Worm (Caenorhabditis elegans): ENCODE data around the gene R09A1.3.

R09A1.3 gene

DNA sequence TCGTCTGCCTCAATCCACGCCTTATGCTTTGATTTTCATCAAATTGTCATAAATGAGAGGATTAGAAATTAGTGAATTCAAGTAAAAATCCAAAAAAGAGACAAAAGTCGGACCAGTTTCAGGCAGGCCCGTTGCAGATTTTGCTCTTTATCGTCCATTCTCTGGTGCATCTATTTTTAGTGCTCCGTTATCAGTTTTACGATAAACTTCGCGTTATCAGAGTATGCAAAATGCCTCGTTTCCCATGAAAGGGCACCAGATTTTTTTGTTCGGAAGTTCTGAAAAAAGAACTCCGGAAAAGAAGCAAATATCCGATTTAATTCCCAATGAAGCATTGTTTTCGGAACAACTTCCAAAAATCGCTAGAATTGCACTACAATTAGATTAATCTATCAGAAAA is 21.0 kb downstream of the R09A1.3 start:
- TF ChIP-seq nhr-11 (tag; optimal IDR thresholded peaks at IDR 0.05) (no peak), lsy-2 (tag; optimal IDR thresholded peaks at IDR 0.05) (no peak), ama-1 (optimal IDR thresholded peaks at IDR 0.05) (no peak), lin-13 (GFP tag; optimal IDR thresholded peaks at IDR 0.05) (no peak), fos-1 (tag; optimal IDR thresholded peaks at IDR 0.05) (peak; percentile 27), nhr-25 (tag; optimal IDR thresholded peaks at IDR 0.05) (no peak)

DNA sequence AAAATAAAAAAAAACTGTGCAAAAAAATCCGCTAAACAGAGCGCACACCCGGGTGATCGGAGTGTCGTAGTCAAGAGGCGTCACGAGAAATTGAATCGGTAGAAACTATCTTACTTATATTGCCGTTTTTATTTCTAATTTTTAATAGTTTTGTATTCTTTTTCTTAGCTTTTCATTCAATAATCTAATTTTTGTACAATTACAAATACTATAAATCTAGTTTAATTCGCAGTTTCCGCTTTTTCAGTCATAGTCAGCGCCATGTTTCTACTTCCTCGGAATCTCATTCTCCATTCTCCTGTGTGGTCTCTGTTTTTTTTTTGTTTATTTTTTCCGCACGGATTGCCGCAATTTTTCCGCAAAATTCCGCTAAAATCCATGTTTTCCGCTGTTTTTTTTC is 23.0 kb downstream of the R09A1.3 start:
- TF ChIP-seq gmeb-1 (tag; optimal IDR thresholded peaks at IDR 0.05), result peak; percentile 52
- no peak for TF ChIP-seq elt-1 (tag; optimal IDR thresholded peaks at IDR 0.05)
- TF ChIP-seq lsy-2 (tag; optimal IDR thresholded peaks at IDR 0.05), result peak; percentile 37 to 77
- peak; percentile 53 for TF ChIP-seq crh-2 (tag; optimal IDR thresholded peaks at IDR 0.05)
- peak; percentile 82 for TF ChIP-seq C34F6.9 (tag; optimal IDR thresholded peaks at IDR 0.05)
- no peak for TF ChIP-seq mbf-1 (tag; optimal IDR thresholded peaks at IDR 0.05)
- TF ChIP-seq unc-39 (tag; optimal IDR thresholded peaks at IDR 0.05), result no peak
- peak; percentile 75 for TF ChIP-seq F13H6.1 (tag; optimal IDR thresholded peaks at IDR 0.05)
- peak; percentile 74 for TF ChIP-seq nhr-25 (tag; optimal IDR thresholded peaks at IDR 0.05)
- no peak for TF ChIP-seq nhr-23 (tag; optimal IDR thresholded peaks at IDR 0.05)
- peak; percentile 31 for TF ChIP-seq nhr-6 (tag; optimal IDR thresholded peaks at IDR 0.05)
- TF ChIP-seq lin-13 (GFP tag; optimal IDR thresholded peaks at IDR 0.05), result no peak
- TF ChIP-seq R02D3.7 (tag; optimal IDR thresholded peaks at IDR 0.05), result no peak
- no peak for TF ChIP-seq ztf-11 (tag; optimal IDR thresholded peaks at IDR 0.05)
- TF ChIP-seq fos-1 (tag; optimal IDR thresholded peaks at IDR 0.05), result peak; percentile 15
- peak; percentile 81 for TF ChIP-seq unc-55 (GFP tag; optimal IDR thresholded peaks at IDR 0.05)
- no peak for TF ChIP-seq ztf-1 (GFP tag; conservative IDR thresholded peaks at IDR 0.05)
- TF ChIP-seq nhr-129 (tag; optimal IDR thresholded peaks at IDR 0.05), result peak; percentile 49
- TF ChIP-seq nhr-11 (tag; optimal IDR thresholded peaks at IDR 0.05), result no peak
- TF ChIP-seq snpc-4 (tag; optimal IDR thresholded peaks at IDR 0.05), result no peak
- TF ChIP-seq aly-2 (tag; optimal IDR thresholded peaks at IDR 0.05), result no peak
- no peak for TF ChIP-seq elt-3 (tag; optimal IDR thresholded peaks at IDR 0.05)
- TF ChIP-seq Y55F3AM.14 (GFP tag; optimal IDR thresholded peaks at IDR 0.05), result peak; percentile 51
- no peak for TF ChIP-seq nhr-12 (tag; optimal IDR thresholded peaks at IDR 0.05)
- TF ChIP-seq sma-3 (GFP tag; optimal IDR thresholded peaks at IDR 0.05), result peak; percentile 84
- TF ChIP-seq ceh-16 (tag; optimal IDR thresholded peaks at IDR 0.05), result no peak
- no peak for TF ChIP-seq ztf-4 (tag; optimal IDR thresholded peaks at IDR 0.05)
- no peak for TF ChIP-seq nhr-77 (tag; optimal IDR thresholded peaks at IDR 0.05)
- no peak for TF ChIP-seq sem-4 (tag; optimal IDR thresholded peaks at IDR 0.05)
- no peak for TF ChIP-seq zag-1 (tag; optimal IDR thresholded peaks at IDR 0.05)
- TF ChIP-seq peb-1 (tag; optimal IDR thresholded peaks at IDR 0.05), result no peak
- no peak for TF ChIP-seq skn-1 (tag; optimal IDR thresholded peaks at IDR 0.05)
- TF ChIP-seq blmp-1 (tag; optimal IDR thresholded peaks at IDR 0.05; ENCODE audit: insufficient read depth), result no peak
- no peak for TF ChIP-seq ama-1 (optimal IDR thresholded peaks at IDR 0.05)
- no peak for TF ChIP-seq mab-5 (tag; optimal IDR thresholded peaks at IDR 0.05)
- TF ChIP-seq ZK546.5 (tag; optimal IDR thresholded peaks at IDR 0.05), result no peak
- TF ChIP-seq nhr-10 (tag; optimal IDR thresholded peaks at IDR 0.05), result no peak
- TF ChIP-seq egl-27 (tag; optimal IDR thresholded peaks at IDR 0.05), result no peak
- peak; percentile 11 for TF ChIP-seq nhr-21 (tag; optimal IDR thresholded peaks at IDR 0.05)
- no peak for TF ChIP-seq nhr-237 (tag; optimal IDR thresholded peaks at IDR 0.05)
- TF ChIP-seq alr-1 (tag; optimal IDR thresholded peaks at IDR 0.05), result no peak
- TF ChIP-seq mdl-1 (tag; optimal IDR thresholded peaks at IDR 0.05), result no peak

DNA sequence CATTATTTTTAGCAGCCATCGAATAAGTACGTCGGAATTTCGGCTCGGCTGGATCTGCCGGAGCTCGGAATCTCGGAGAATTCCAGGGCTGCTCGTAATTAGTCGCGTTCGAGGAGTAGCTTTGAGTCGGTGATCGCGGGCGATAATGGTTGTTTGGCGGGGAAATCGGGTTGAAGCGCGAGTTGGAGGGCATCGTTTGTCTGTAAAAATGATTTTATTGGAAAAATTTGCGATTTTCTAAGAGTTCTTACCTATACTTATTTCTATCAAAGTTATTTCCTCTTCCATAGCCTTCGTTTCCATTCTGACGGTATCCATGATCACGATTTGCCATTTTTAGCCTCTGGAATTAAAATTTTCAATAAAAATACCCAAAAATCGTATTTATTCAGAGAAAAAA is 23.5 kb downstream of the R09A1.3 start, which contains the start of gene Y50D4C.5:
Gene Y50D4C.5 (minus strand): TSS at position 345 of the 400 bp plus-strand sequence.
- TF ChIP-seq skn-1 (tag; optimal IDR thresholded peaks at IDR 0.05) (no peak), nhr-129 (tag; optimal IDR thresholded peaks at IDR 0.05) (no peak), crh-2 (tag; optimal IDR thresholded peaks at IDR 0.05) (no peak), sma-3 (GFP tag; optimal IDR thresholded peaks at IDR 0.05) (no peak), nhr-21 (tag; optimal IDR thresholded peaks at IDR 0.05) (no peak)
